Worm (Caenorhabditis elegans) whole organism, young adult: Measurements from ENCODE around the gene marb-1.

ENCODE experiments used
- B0035.1 ChIP-seq: sonication (generic microtip); optimal IDR thresholded peaks from 2 replicates; lab custom pipeline; 2016; ENCODE audit warnings: missing genetic modification characterization, mild to moderate bottlenecking, missing compliant biosample characterization, missing genotype, missing genetic modification reagents
- F10E7.11 ChIP-seq: sonication (generic microtip); optimal IDR thresholded peaks from 2 replicates; lab custom pipeline; 2017; ENCODE audit warnings: mild to moderate bottlenecking, missing genetic modification characterization, moderate library complexity, missing compliant biosample characterization
- F49E8.2 ChIP-seq: sonication (generic microtip); optimal IDR thresholded peaks from 3 replicates; lab custom pipeline; 2017; ENCODE audit warnings: missing genetic modification characterization, mild to moderate bottlenecking, missing compliant biosample characterization, antibody characterized with exemption, moderate library complexity; ENCODE audit not compliant: insufficient read depth
- F52B5.7 ChIP-seq: sonication (generic microtip); optimal IDR thresholded peaks from 2 replicates; lab custom pipeline; 2016; ENCODE audit warnings: mild to moderate bottlenecking, missing genetic modification characterization, missing compliant biosample characterization
- Y67H2A.10 ChIP-seq: fragments of 200-800 bp; sonication (Bioruptor generic); conservative IDR thresholded peaks from 2 replicates; pipeline ENCODE4 v1.3.6; 2022; ENCODE audit warnings: missing genetic modification reagents, missing genetic modification characterization, missing compliant biosample characterization
- egrh-3 ChIP-seq: fragments of 200-800 bp; sonication (Bioruptor generic); IDR thresholded peaks from 2 replicates; pipeline ENCODE4 v1.3.6; 2022; ENCODE audit warnings: missing genetic modification reagents, missing genetic modification characterization, missing compliant biosample characterization
- hsf-1 ChIP-seq: fragments of 200-800 bp; sonication (Bioruptor generic); IDR thresholded peaks from 2 replicates; pipeline ENCODE4 v1.3.6; 2022; ENCODE audit warnings: missing genetic modification reagents, missing genetic modification characterization, missing compliant biosample characterization
- lsy-27 ChIP-seq: sonication (generic microtip); optimal IDR thresholded peaks from 2 replicates; lab custom pipeline; 2017; ENCODE audit warnings: missing genetic modification characterization, mild to moderate bottlenecking, missing compliant biosample characterization, antibody characterized with exemption, missing genotype, borderline replicate concordance; ENCODE audit not compliant: insufficient read depth
- mxl-1 ChIP-seq: sonication (generic microtip); optimal IDR thresholded peaks from 2 replicates; lab custom pipeline; 2016; ENCODE audit warnings: missing genetic modification characterization, missing compliant biosample characterization
- nhr-90 ChIP-seq: sonication (generic microtip); optimal IDR thresholded peaks from 2 replicates; lab custom pipeline; 2016; ENCODE audit warnings: missing genotype, mild to moderate bottlenecking, missing genetic modification characterization, missing compliant biosample characterization
- pha-4 ChIP-seq: fragments of 150-350 bp; sonication (generic microtip); optimal IDR thresholded peaks from 2 replicates; lab custom pipeline; 2014; ENCODE audit warnings: missing biosample characterization, missing genetic modification reagents, missing genetic modification characterization
- tlf-1 ChIP-seq: fragments of 200-800 bp; sonication (Bioruptor generic); optimal IDR thresholded peaks from 2 replicates; lab custom pipeline; 2018; ENCODE audit warnings: mild to moderate bottlenecking, missing genetic modification characterization, missing compliant biosample characterization
- unc-62 ChIP-seq: fragments of 150-350 bp; optimal IDR thresholded peaks from 2 replicates; lab custom pipeline; 2014; ENCODE audit warnings: missing biosample characterization, missing genetic modification reagents, missing genetic modification characterization
- ztf-3 ChIP-seq: fragments of 200-800 bp; sonication (Bioruptor generic); optimal IDR thresholded peaks from 2 replicates; lab custom pipeline; 2018; ENCODE audit warnings: mild to moderate bottlenecking, missing genetic modification characterization, missing compliant biosample characterization

DNA sequence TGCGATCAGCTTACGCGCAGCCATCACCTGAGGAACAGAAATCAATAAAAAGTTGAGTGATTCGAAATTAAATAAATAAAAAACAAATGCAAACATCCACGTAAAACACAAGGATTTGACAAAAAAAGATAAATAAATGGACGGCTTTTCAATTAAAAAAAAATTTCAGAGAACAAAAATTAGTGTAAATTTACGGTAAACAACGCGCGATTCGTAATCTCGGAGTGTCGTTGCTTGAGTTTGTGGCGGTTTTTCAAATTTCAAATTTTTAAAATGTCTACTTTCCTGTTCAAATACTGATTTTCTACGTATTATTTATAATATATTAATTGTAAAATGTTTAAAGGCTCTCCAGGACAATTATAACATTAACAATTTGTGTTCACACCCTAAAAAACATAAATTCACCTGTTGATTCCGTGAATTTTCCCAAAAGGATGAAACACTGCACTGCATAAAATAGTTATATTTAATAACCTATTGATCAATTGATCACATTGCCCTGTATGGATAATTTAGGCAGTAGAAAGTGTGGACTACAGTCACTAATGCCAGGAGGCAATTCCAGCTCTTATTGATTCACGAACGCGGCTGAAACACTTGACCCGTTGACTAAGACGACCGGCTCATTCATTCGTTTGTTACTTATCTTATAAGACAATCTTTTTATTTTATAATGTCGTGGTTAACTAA is at the start of gene marb-1, which contains the start of gene F35G2.3:
- TF ChIP-seq pha-4 (tag; lab: Kevin White, UChicago) (peak; percentile 28), F10E7.11 (tag; lab: Kevin White, UChicago) (no peak), tlf-1 (GFP tag; lab: Kevin White, UChicago) (no peak), F52B5.7 (tag; lab: Kevin White, UChicago) (no peak), ztf-3 (no peak), mxl-1 (tag; lab: Kevin White, UChicago) (no peak), lsy-27 (tag; lab: Kevin White, UChicago) (no peak), hsf-1 (GFP tag; lab: Robert Waterston, UW) (no peak), Y67H2A.10 (no peak), F49E8.2 (tag; lab: Kevin White, UChicago) (no peak), egrh-3 (GFP tag; lab: Robert Waterston, UW) (no peak), unc-62 (GFP tag; lab: Kevin White, UChicago) (no peak), nhr-90 (tag; lab: Kevin White, UChicago) (no peak), B0035.1 (no peak)
